Worm (Caenorhabditis elegans): ENCODE results near the gene arf-5.

The arf-5 gene

DNA sequence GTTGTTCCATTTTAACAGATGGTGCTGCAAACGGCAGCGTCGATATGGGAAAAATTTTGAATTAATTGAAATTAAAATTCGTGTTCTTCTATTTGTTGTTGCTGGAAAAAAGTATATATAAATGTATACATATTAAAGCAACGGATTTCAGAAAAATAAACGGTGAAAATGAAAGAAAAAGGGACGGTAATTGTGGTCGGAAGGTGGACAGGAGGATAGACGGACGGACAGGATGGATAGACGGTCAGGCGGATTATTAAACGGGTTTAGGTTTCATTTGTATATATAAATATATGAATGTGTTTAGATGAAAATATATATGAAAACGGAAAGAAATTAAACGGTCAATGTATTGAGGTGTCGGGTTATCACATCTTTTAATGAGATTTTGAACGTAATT is 47.1 kb downstream of the arf-5 start, which contains the start of gene nhr-31:
Gene nhr-31 (minus strand): TSS at position 101 of the 400 bp plus-strand sequence.
- TF ChIP-seq bed-3 (GFP tag; optimal IDR thresholded peaks at IDR 0.05) (no peak), mep-1 (tag; optimal IDR thresholded peaks at IDR 0.05) (no peak), zip-8 (tag; optimal IDR thresholded peaks at IDR 0.05) (no peak), mab-5 (tag; optimal IDR thresholded peaks at IDR 0.05) (no peak), drap-1 (GFP tag; optimal IDR thresholded peaks at IDR 0.05) (no peak), blmp-1 (tag; optimal IDR thresholded peaks at IDR 0.05) (no peak), lsy-2 (tag; optimal IDR thresholded peaks at IDR 0.05) (no peak), lin-13 (tag; optimal IDR thresholded peaks at IDR 0.05) (no peak), mls-2 (tag; optimal IDR thresholded peaks at IDR 0.05) (no peak), nhr-12 (tag; optimal IDR thresholded peaks at IDR 0.05) (no peak), unc-120 (tag; optimal IDR thresholded peaks at IDR 0.05; ENCODE audit: poor library complexity, severe bottlenecking) (no peak), unc-62 (GFP tag; optimal IDR thresholded peaks at IDR 0.05) (no peak), ceh-39 (tag; optimal IDR thresholded peaks at IDR 0.05) (no peak)

DNA sequence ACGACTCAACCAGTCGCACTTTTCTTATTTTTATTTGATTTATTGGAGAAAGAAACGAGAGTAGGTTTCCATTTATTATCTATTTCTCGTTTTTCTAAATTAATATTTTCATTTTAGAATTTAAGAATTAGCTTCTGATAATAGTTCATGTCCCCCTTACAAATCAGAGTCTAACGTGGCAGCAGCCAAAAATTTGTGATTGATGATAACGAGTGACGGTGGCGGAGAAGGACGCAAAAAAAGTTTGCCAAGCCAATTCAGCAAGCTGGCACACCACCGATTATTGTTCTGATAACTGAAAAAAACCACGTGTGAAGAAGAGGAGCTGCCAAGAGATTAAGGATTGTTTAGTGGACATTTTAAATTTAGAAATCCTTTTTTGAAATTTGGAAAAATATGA is 47.8 kb downstream of the arf-5 start:
- no peak for TF ChIP-seq mls-2 (tag; optimal IDR thresholded peaks at IDR 0.05)
- no peak for TF ChIP-seq ces-1 (GFP tag; optimal IDR thresholded peaks at IDR 0.05)
- no peak for TF ChIP-seq nhr-28 (tag; optimal IDR thresholded peaks at IDR 0.05)
- no peak for TF ChIP-seq ztf-11 (tag; optimal IDR thresholded peaks at IDR 0.05)
- TF ChIP-seq sem-2 (GFP tag; optimal IDR thresholded peaks at IDR 0.05), result no peak
- TF ChIP-seq blmp-1 (tag; optimal IDR thresholded peaks at IDR 0.05), result no peak
- no peak for TF ChIP-seq bed-3 (GFP tag; optimal IDR thresholded peaks at IDR 0.05)
- TF ChIP-seq ceh-39 (tag; optimal IDR thresholded peaks at IDR 0.05), result no peak
- TF ChIP-seq ham-2 (GFP tag; optimal IDR thresholded peaks at IDR 0.05), result no peak
- no peak for TF ChIP-seq snpc-4 (tag; optimal IDR thresholded peaks at IDR 0.05)
- TF ChIP-seq sptf-1 (tag; optimal IDR thresholded peaks at IDR 0.05), result no peak
- no peak for TF ChIP-seq zip-8 (tag; optimal IDR thresholded peaks at IDR 0.05)

- no peak for TF ChIP-seq nhr-2 (tag; optimal IDR thresholded peaks at IDR 0.05)
- TF ChIP-seq snpc-4 (tag; optimal IDR thresholded peaks at IDR 0.05), result no peak
- no peak for TF ChIP-seq pha-4 (tag; optimal IDR thresholded peaks at IDR 0.05)
- TF ChIP-seq lin-13 (tag; optimal IDR thresholded peaks at IDR 0.05), result no peak
- TF ChIP-seq mab-5 (tag; optimal IDR thresholded peaks at IDR 0.05), result no peak
- no peak for TF ChIP-seq unc-120 (tag; optimal IDR thresholded peaks at IDR 0.05; ENCODE audit: poor library complexity, severe bottlenecking)
Measured at ce11 chrIV:8032135-8032915, 50.0 kb downstream of the arf-5 start.
